Fruit fly (Drosophila melanogaster): ENCODE measurements around the gene bcn92.

bcn92 gene

dm6 chrX:2112660-2113059, 36.8 kb downstream of the bcn92 start (continued):
- TF ChIP-seq stwl (tag; optimal IDR thresholded peaks at IDR 0.05) (peak; percentile 33), CG1024 (GFP tag; IDR thresholded peaks at IDR 0.05) (no peak), CG3726 (GFP tag; IDR thresholded peaks at IDR 0.05) (no peak), CG9876 (GFP tag; optimal IDR thresholded peaks at IDR 0.05) (no peak), CG6854 (GFP tag; optimal IDR thresholded peaks at IDR 0.05) (no peak), insv (GFP tag; optimal IDR thresholded peaks at IDR 0.05) (no peak), CG10147 (GFP tag; optimal IDR thresholded peaks at IDR 0.05) (no peak), CG3995 (GFP tag; optimal IDR thresholded peaks at IDR 0.05) (peak; percentile 62), CG1603 (tag; optimal IDR thresholded peaks at IDR 0.05) (no peak), toy (GFP tag; IDR thresholded peaks at IDR 0.05) (no peak), Tbp (GFP tag; optimal IDR thresholded peaks at IDR 0.05) (peak; percentile 25), CG13894 (tag; optimal IDR thresholded peaks at IDR 0.05) (peak; percentile 5), chinmo (GFP tag; IDR thresholded peaks at IDR 0.05; ENCODE audit: partially characterized antibody) (no peak), CTCF (GFP tag; optimal IDR thresholded peaks at IDR 0.05) (peak; percentile 68), pzg (GFP tag; optimal IDR thresholded peaks at IDR 0.05) (peak; percentile 21), danr (GFP tag; IDR thresholded peaks at IDR 0.05) (no peak), CG8924 (tag; optimal IDR thresholded peaks at IDR 0.05) (no peak)

- TF ChIP-seq cwo (GFP tag; optimal IDR thresholded peaks at IDR 0.05): no peak
- no peak for TF ChIP-seq NC2α (GFP tag; optimal IDR thresholded peaks at IDR 0.05)
- no peak for TF ChIP-seq Stat92E (GFP tag; optimal IDR thresholded peaks at IDR 0.05)
- no peak for TF ChIP-seq CG14860 (GFP tag; IDR thresholded peaks at IDR 0.05; ENCODE audit: partially characterized antibody)
- TF ChIP-seq ranshi (GFP tag; IDR thresholded peaks at IDR 0.05): peak; percentile 36; the same call in 1 of the 2 replicates
- no peak for TF ChIP-seq CG1603 (tag; optimal IDR thresholded peaks at IDR 0.05)
- TF ChIP-seq CG14014 (GFP tag; IDR thresholded peaks at IDR 0.05): no peak
- TF ChIP-seq klu (GFP tag; IDR thresholded peaks at IDR 0.05): no peak
- TF ChIP-seq CG34376 (GFP tag; optimal IDR thresholded peaks at IDR 0.05): no peak
- no peak for TF ChIP-seq sisA (GFP tag; IDR thresholded peaks at IDR 0.05)
- TF ChIP-seq CG8089 (GFP tag; optimal IDR thresholded peaks at IDR 0.05): no peak
- TF ChIP-seq Antp (GFP tag; optimal IDR thresholded peaks at IDR 0.05): no peak
- TF ChIP-seq unpg (GFP tag; optimal IDR thresholded peaks at IDR 0.05): no peak
- no peak for TF ChIP-seq Ets97D (GFP tag; optimal IDR thresholded peaks at IDR 0.05)
- TF ChIP-seq esg (GFP tag; conservative IDR thresholded peaks at IDR 0.05): 0 out of 2 replicates have a peak, but pooled peaks have one; percentile 10
- TF ChIP-seq Drgx (GFP tag; IDR thresholded peaks at IDR 0.05): peak; percentile 81
- TF ChIP-seq E2f2 (GFP tag; IDR thresholded peaks at IDR 0.05): no peak
- no peak for TF ChIP-seq CG11085 (GFP tag; IDR thresholded peaks at IDR 0.05)
- TF ChIP-seq CG12071 (GFP tag; optimal IDR thresholded peaks at IDR 0.05): no peak
- TF ChIP-seq HLH3B (GFP tag; IDR thresholded peaks at IDR 0.05): no peak
- TF ChIP-seq Usf (GFP tag; optimal IDR thresholded peaks at IDR 0.05): no peak
- no peak for TF ChIP-seq ap (GFP tag; IDR thresholded peaks at IDR 0.05)
- no peak for TF ChIP-seq Myb (GFP tag; optimal IDR thresholded peaks at IDR 0.05)
- no peak for TF ChIP-seq CG15514 (GFP tag; optimal IDR thresholded peaks at IDR 0.05)
- no peak for TF ChIP-seq CG12942 (GFP tag; optimal IDR thresholded peaks at IDR 0.05)
- no peak for TF ChIP-seq CG34422 (GFP tag; IDR thresholded peaks at IDR 0.05)
- no peak for TF ChIP-seq sna (GFP tag; IDR thresholded peaks at IDR 0.05; ENCODE audit: partially characterized antibody)
- no peak for TF ChIP-seq sob (GFP tag; IDR thresholded peaks at IDR 0.05)
- TF ChIP-seq CG2129 (GFP tag; IDR thresholded peaks at IDR 0.05; ENCODE audit: partially characterized antibody): no peak
- TF ChIP-seq zfh1 (GFP tag; IDR thresholded peaks at IDR 0.05): peak; percentile 48; the same call in 1 of the 3 replicates
- TF ChIP-seq shn (GFP tag; optimal IDR thresholded peaks at IDR 0.05): no peak
- TF ChIP-seq CG11560 (tag; IDR thresholded peaks at IDR 0.05): no peak
- TF ChIP-seq CG9727 (GFP tag; optimal IDR thresholded peaks at IDR 0.05): no peak
- TF ChIP-seq CG7786 (GFP tag; optimal IDR thresholded peaks at IDR 0.05): no peak
- no peak for TF ChIP-seq mirr (GFP tag; optimal IDR thresholded peaks at IDR 0.05)
- TF ChIP-seq kah (GFP tag; optimal IDR thresholded peaks at IDR 0.05): no peak
These were observed 40.8 kb downstream of the bcn92 start for dm6 chrX:2108639-2109038.

Data from whole organism, embryonic.